Fruit fly (Drosophila melanogaster) whole organism, pupa: ENCODE results near the gene CG34263.
A peak's percentile ranks its signal among the peaks of the same experiment; 100 is the strongest.

Experiments
- CG15710 ChIP-seq: fragments of 200-800 bp; sonication (Bioruptor generic); optimal IDR thresholded peaks from 2 replicates; lab custom pipeline; 2018; ENCODE audit warnings: missing biosample characterization, mild to moderate bottlenecking, missing genetic modification characterization, moderate library complexity
- CG17806 ChIP-seq: fragments of 200-800 bp; sonication (Bioruptor generic); optimal IDR thresholded peaks from 2 replicates; lab custom pipeline; 2018; ENCODE audit warnings: missing biosample characterization, mild to moderate bottlenecking, missing genetic modification characterization, moderate library complexity
- CG32121 ChIP-seq: fragments of 200-800 bp; sonication (Bioruptor generic); IDR thresholded peaks from 2 replicates; pipeline ENCODE4 v1.3.6; 2022; ENCODE audit warnings: missing biosample characterization, missing genetic modification characterization
- CG34367 ChIP-seq: fragments of 200-800 bp; sonication (Bioruptor generic); optimal IDR thresholded peaks from 2 replicates; lab custom pipeline; 2018; ENCODE audit warnings: missing biosample characterization, mild to moderate bottlenecking, missing genetic modification characterization
- CG4496 ChIP-seq: fragments of 200-800 bp; sonication (Bioruptor generic); IDR thresholded peaks from 3 replicates; pipeline ENCODE4 v1.3.6; 2022; ENCODE audit warnings: missing biosample characterization, missing genetic modification characterization
- CG8159 ChIP-seq: fragments of 200-800 bp; sonication (Bioruptor generic); optimal IDR thresholded peaks from 3 replicates; lab custom pipeline; 2018; ENCODE audit warnings: missing biosample characterization, mild to moderate bottlenecking, missing genetic modification characterization, moderate library complexity
- D1 ChIP-seq: fragments of 200-800 bp; sonication (Bioruptor generic); optimal IDR thresholded peaks from 2 replicates; lab custom pipeline; 2018; ENCODE audit warnings: missing biosample characterization, mild to moderate bottlenecking, missing genetic modification characterization, moderate library complexity
- EcR ChIP-seq: fragments of 200-800 bp; sonication (Bioruptor generic); optimal IDR thresholded peaks from 3 replicates; lab custom pipeline; 2019; ENCODE audit warnings: missing biosample characterization, missing genetic modification characterization, mild to moderate bottlenecking, moderate library complexity, missing genetic modification reagents
- Ets98B ChIP-seq: fragments of 200-800 bp; sonication (Bioruptor generic); IDR thresholded peaks from 2 replicates; pipeline ENCODE4 v1.3.6; 2022; ENCODE audit warnings: missing biosample characterization, missing genetic modification characterization
- Pif1B ChIP-seq: fragments of 200-800 bp; sonication (Bioruptor generic); optimal IDR thresholded peaks from 3 replicates; lab custom pipeline; 2016; ENCODE audit warnings: missing biosample characterization, missing genetic modification characterization
- Snoo ChIP-seq: fragments of 200-800 bp; sonication (Bioruptor generic); optimal IDR thresholded peaks from 3 replicates; lab custom pipeline; 2017; ENCODE audit warnings: missing biosample characterization, mild to moderate bottlenecking, missing genetic modification characterization, inconsistent platforms
- fd96Ca ChIP-seq: fragments of 200-800 bp; sonication (Bioruptor generic); IDR thresholded peaks from 3 replicates; pipeline ENCODE4 v1.3.6; 2022; ENCODE audit warnings: missing biosample characterization, missing genetic modification characterization
- gl ChIP-seq: fragments of 200-800 bp; sonication (Bioruptor generic); optimal IDR thresholded peaks from 2 replicates; lab custom pipeline; 2018; ENCODE audit warnings: missing biosample characterization, mild to moderate bottlenecking, missing genetic modification characterization

DNA sequence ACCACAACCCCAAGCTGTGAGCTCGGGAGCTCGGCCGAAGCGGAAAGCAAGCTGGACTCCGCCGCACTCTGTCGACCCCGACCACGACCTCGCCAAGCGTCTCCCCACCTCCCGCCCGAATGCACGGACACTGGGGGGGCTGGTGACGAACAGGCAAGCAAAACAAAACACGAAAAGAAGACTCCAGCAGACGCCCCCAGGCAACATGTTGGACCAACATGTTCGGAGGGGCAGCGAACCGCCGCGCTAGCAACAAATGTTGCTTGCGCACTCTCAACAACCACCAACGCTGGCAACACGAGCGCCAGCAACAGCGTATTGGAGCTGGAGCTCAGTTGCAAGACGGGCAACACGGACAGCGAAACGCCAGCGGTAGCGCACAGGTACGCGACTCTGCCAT lies 16.6 kb upstream of the CG34263 start:
- TF ChIP-seq CG4496 = peak; percentile 57; the same call in 2 of the 3 replicates
- no peak for TF ChIP-seq CG15710 (tag; lab: Kevin White, UChicago)
- peak; percentile 58 for TF ChIP-seq EcR (GFP tag; lab: Kevin White, UChicago)
- no peak for TF ChIP-seq Snoo (tag; lab: Kevin White, UChicago)
- no peak for TF ChIP-seq Pif1B (GFP tag; lab: Kevin White, UChicago)
- TF ChIP-seq D1 = no peak
- no peak for TF ChIP-seq CG17806 (tag; lab: Kevin White, UChicago)
- TF ChIP-seq CG34367 (tag; lab: Kevin White, UChicago) = no peak
- TF ChIP-seq CG8159 (tag; lab: Kevin White, UChicago) = no peak
- TF ChIP-seq CG32121 (GFP tag; lab: Robert Waterston, UW) = no peak
- no peak for TF ChIP-seq gl (tag; lab: Kevin White, UChicago)
- TF ChIP-seq Ets98B (GFP tag; lab: Robert Waterston, UW) = peak; percentile 18; the same call in 1 of the 2 replicates
- TF ChIP-seq fd96Ca = no peak
